Fruit fly (Drosophila melanogaster) whole organism, embryonic: ENCODE results near the gene alpha-PheRS.
A peak's percentile ranks its signal among the peaks of the same experiment; 100 is the strongest.

Source experiments
- Adf1 ChIP-seq: fragments of 200-800 bp; sonication (Bioruptor generic); IDR thresholded peaks from 2 replicates; pipeline ENCODE4 v1.3.6; 2022; ENCODE audit warnings: missing biosample characterization, missing genetic modification characterization
- Atf3 ChIP-seq: fragments of 200-800 bp; sonication (Bioruptor generic); optimal IDR thresholded peaks from 3 replicates; lab custom pipeline; 2016; ENCODE audit warnings: missing biosample characterization, missing genetic modification characterization
- CG10654 ChIP-seq: fragments of 200-800 bp; sonication (Bioruptor generic); optimal IDR thresholded peaks from 2 replicates; lab custom pipeline; 2016; ENCODE audit warnings: missing biosample characterization, missing genetic modification characterization
- CG12236 ChIP-seq: fragments of 200-800 bp; sonication (Bioruptor generic); optimal IDR thresholded peaks from 2 replicates; lab custom pipeline; 2016; ENCODE audit warnings: missing biosample characterization, missing genetic modification characterization
- CG13287 ChIP-seq: fragments of 200-800 bp; sonication (Bioruptor generic); IDR thresholded peaks from 2 replicates; pipeline ENCODE4 v1.3.6; 2022; ENCODE audit warnings: missing biosample characterization, missing genetic modification characterization; ENCODE audit not compliant: partially characterized antibody
- CG14860 ChIP-seq: fragments of 200-800 bp; sonication (Bioruptor generic); IDR thresholded peaks from 3 replicates; pipeline ENCODE4 v1.3.6; 2022; ENCODE audit warnings: missing biosample characterization, missing genetic modification characterization; ENCODE audit not compliant: partially characterized antibody
- CG15011 ChIP-seq: fragments of 200-800 bp; sonication (Bioruptor generic); optimal IDR thresholded peaks from 3 replicates; lab custom pipeline; 2018; ENCODE audit warnings: missing biosample characterization, mild to moderate bottlenecking, missing genetic modification characterization
- CG15073 ChIP-seq: fragments of 200-800 bp; sonication (Bioruptor generic); optimal IDR thresholded peaks from 2 replicates; lab custom pipeline; 2016; ENCODE audit warnings: missing biosample characterization, missing genetic modification characterization
- CG16779 ChIP-seq: fragments of 200-800 bp; sonication (Bioruptor generic); IDR thresholded peaks from 2 replicates; pipeline ENCODE4 v1.3.6; 2022; ENCODE audit warnings: missing biosample characterization, missing genetic modification characterization
- CG18011 ChIP-seq: fragments of 200-800 bp; sonication (Bioruptor generic); optimal IDR thresholded peaks from 2 replicates; lab custom pipeline; 2017; ENCODE audit warnings: missing biosample characterization, missing genetic modification characterization, mild to moderate bottlenecking, moderate library complexity, missing genotype
- CG18262 ChIP-seq: fragments of 200-800 bp; optimal IDR thresholded peaks from 3 replicates; lab custom pipeline; 2019; ENCODE audit warnings: missing biosample characterization, mild to moderate bottlenecking, missing genetic modification characterization, moderate library complexity
- CG18599 ChIP-seq: fragments of 200-800 bp; sonication (Bioruptor generic); optimal IDR thresholded peaks from 3 replicates; lab custom pipeline; 2017; ENCODE audit warnings: missing biosample characterization, missing genetic modification characterization, mild to moderate bottlenecking, moderate library complexity, missing genetic modification reagents
- CG2712 ChIP-seq: fragments of 200-800 bp; optimal IDR thresholded peaks from 3 replicates; lab custom pipeline; 2019; ENCODE audit warnings: missing biosample characterization, mild to moderate bottlenecking, missing genetic modification characterization, moderate library complexity
- CG2875 ChIP-seq: fragments of 200-800 bp; sonication (Bioruptor generic); optimal IDR thresholded peaks from 2 replicates; lab custom pipeline; 2017; ENCODE audit warnings: missing biosample characterization, mild to moderate bottlenecking, missing genetic modification characterization, missing genetic modification reagents
- CG4617 ChIP-seq: fragments of 200-800 bp; sonication (Bioruptor generic); optimal IDR thresholded peaks from 3 replicates; lab custom pipeline; 2016; ENCODE audit warnings: missing biosample characterization, missing genetic modification characterization, borderline replicate concordance
- CG7987 ChIP-seq: fragments of 200-800 bp; sonication (Bioruptor generic); optimal IDR thresholded peaks from 2 replicates; lab custom pipeline; 2018; ENCODE audit warnings: missing biosample characterization, mild to moderate bottlenecking, missing genetic modification characterization, moderate library complexity
- CG8290 ChIP-seq, 3 experiments: fragments of 200-800 bp; sonication (Bioruptor generic); optimal IDR thresholded peaks; 2 replicates each; lab custom pipeline; 2016 to 2019; ENCODE audit warnings: missing biosample characterization in 3 of 3, missing genetic modification characterization in 3 of 3, mild to moderate bottlenecking in 2 of 3, moderate library complexity in 1 of 3
- CG9437 ChIP-seq: fragments of 200-800 bp; sonication (Bioruptor generic); optimal IDR thresholded peaks from 2 replicates; lab custom pipeline; 2018; ENCODE audit warnings: missing biosample characterization, mild to moderate bottlenecking, missing genetic modification characterization
- CG9932 ChIP-seq: fragments of 200-800 bp; sonication (Bioruptor generic); IDR thresholded peaks from 2 replicates; pipeline ENCODE4 v1.3.6; 2022; ENCODE audit warnings: missing biosample characterization, missing genetic modification characterization
- CrebB ChIP-seq: fragments of 200-800 bp; sonication (Bioruptor generic); optimal IDR thresholded peaks from 3 replicates; lab custom pipeline; 2018; ENCODE audit warnings: missing biosample characterization, mild to moderate bottlenecking, missing genetic modification characterization
- Dbx ChIP-seq: fragments of 200-800 bp; sonication (Bioruptor generic); IDR thresholded peaks from 3 replicates; pipeline ENCODE4 v1.3.6; 2022; ENCODE audit warnings: missing biosample characterization, missing genetic modification characterization
- Dp ChIP-seq: fragments of 200-800 bp; sonication (Bioruptor generic); optimal IDR thresholded peaks from 2 replicates; lab custom pipeline; 2018; ENCODE audit warnings: missing biosample characterization, mild to moderate bottlenecking, missing genetic modification characterization, moderate library complexity
- Ets97D ChIP-seq: fragments of 200-800 bp; sonication (Bioruptor generic); optimal IDR thresholded peaks from 3 replicates; lab custom pipeline; 2016; ENCODE audit warnings: missing biosample characterization, missing genetic modification characterization
- Fer3 ChIP-seq: fragments of 200-800 bp; sonication (Bioruptor generic); optimal IDR thresholded peaks from 2 replicates; lab custom pipeline; 2018; ENCODE audit warnings: missing biosample characterization, mild to moderate bottlenecking, missing genetic modification characterization, moderate library complexity
- Jarid2 ChIP-seq: fragments of 200-800 bp; sonication (Bioruptor generic); optimal IDR thresholded peaks from 3 replicates; lab custom pipeline; 2017; ENCODE audit warnings: mild to moderate bottlenecking, missing biosample characterization, missing genetic modification reagents, missing genetic modification characterization
- abd-A ChIP-seq: fragments of 200-800 bp; sonication (Bioruptor generic); optimal IDR thresholded peaks from 3 replicates; lab custom pipeline; 2019; ENCODE audit warnings: missing biosample characterization, mild to moderate bottlenecking, missing genetic modification characterization, moderate library complexity
- ac ChIP-seq: fragments of 200-800 bp; sonication (Bioruptor generic); optimal IDR thresholded peaks from 3 replicates; lab custom pipeline; 2017; ENCODE audit warnings: missing biosample characterization, mild to moderate bottlenecking, missing genetic modification characterization
- amos ChIP-seq: fragments of 200-800 bp; sonication (Bioruptor generic); IDR thresholded peaks from 2 replicates; pipeline ENCODE4 v1.3.6; 2022; ENCODE audit warnings: missing biosample characterization, missing genetic modification characterization; ENCODE audit not compliant: partially characterized antibody
- ase ChIP-seq: fragments of 200-800 bp; sonication (Bioruptor generic); IDR thresholded peaks from 3 replicates; pipeline ENCODE4 v1.3.6; 2022; ENCODE audit warnings: missing biosample characterization, missing genetic modification characterization
- az2 ChIP-seq: fragments of 200-800 bp; sonication (Bioruptor generic); optimal IDR thresholded peaks from 3 replicates; lab custom pipeline; 2016; ENCODE audit warnings: missing biosample characterization, missing genetic modification characterization
- bowl ChIP-seq: fragments of 200-800 bp; sonication (Bioruptor generic); IDR thresholded peaks from 2 replicates; pipeline ENCODE4 v1.3.6; 2022; ENCODE audit warnings: missing biosample characterization, missing genetic modification characterization
- br ChIP-seq: fragments of >200 bp; optimal IDR thresholded peaks from 2 replicates; lab custom pipeline; 2017
- cad ChIP-seq: fragments of >200 bp; optimal IDR thresholded peaks from 2 replicates; lab custom pipeline; 2017; ENCODE audit warnings: missing biosample characterization, missing genetic modification characterization
- chif ChIP-seq, 2 experiments: fragments of 200-800 bp; sonication (Bioruptor generic); optimal IDR thresholded peaks; 3 replicates each; lab custom pipeline; 2016; ENCODE audit warnings: missing biosample characterization in 2 of 2, missing genetic modification characterization in 2 of 2
- chinmo ChIP-seq: fragments of 200-800 bp; sonication (Bioruptor generic); IDR thresholded peaks from 4 replicates; pipeline ENCODE4 v1.3.6; 2022; ENCODE audit warnings: missing biosample characterization, missing genetic modification characterization; ENCODE audit not compliant: partially characterized antibody
- ems ChIP-seq: fragments of 200-800 bp; sonication (Bioruptor generic); optimal IDR thresholded peaks from 3 replicates; lab custom pipeline; 2016; ENCODE audit warnings: missing biosample characterization, missing genetic modification characterization
- fd96Cb ChIP-seq: fragments of 200-800 bp; sonication (Bioruptor generic); optimal IDR thresholded peaks from 2 replicates; lab custom pipeline; 2018; ENCODE audit warnings: missing biosample characterization, mild to moderate bottlenecking, missing genetic modification characterization, moderate library complexity
- gsb-n ChIP-seq: fragments of 200-800 bp; sonication (Bioruptor generic); optimal IDR thresholded peaks from 3 replicates; lab custom pipeline; 2018; ENCODE audit warnings: missing biosample characterization, mild to moderate bottlenecking, missing genetic modification characterization
- kni ChIP-seq: fragments of 200-800 bp; sonication (Bioruptor generic); optimal IDR thresholded peaks from 3 replicates; lab custom pipeline; 2017; ENCODE audit warnings: mild to moderate bottlenecking, missing biosample characterization, missing genetic modification reagents, missing genetic modification characterization
- lmd ChIP-seq: fragments of 200-800 bp; sonication (Bioruptor generic); IDR thresholded peaks from 2 replicates; pipeline ENCODE4 v1.3.6; 2022; ENCODE audit warnings: missing biosample characterization, missing genetic modification characterization
- mirr ChIP-seq: fragments of 200-800 bp; sonication (Bioruptor generic); optimal IDR thresholded peaks from 3 replicates; lab custom pipeline; 2018; ENCODE audit warnings: missing biosample characterization, mild to moderate bottlenecking, missing genetic modification characterization
- nerfin-2 ChIP-seq: fragments of 200-800 bp; sonication (Bioruptor generic); IDR thresholded peaks from 2 replicates; pipeline ENCODE4 v1.3.6; 2022; ENCODE audit warnings: missing biosample characterization, missing genetic modification characterization; ENCODE audit not compliant: partially characterized antibody
- otp ChIP-seq: fragments of 200-800 bp; sonication (Bioruptor generic); IDR thresholded peaks from 3 replicates; pipeline ENCODE4, ENCODE4 v1.3.6; 2022; ENCODE audit warnings: missing biosample characterization, missing genetic modification characterization
- pb ChIP-seq: fragments of 200-800 bp; sonication (Bioruptor generic); optimal IDR thresholded peaks from 3 replicates; lab custom pipeline; 2016; ENCODE audit warnings: missing biosample characterization, missing genetic modification characterization
- ranshi ChIP-seq: fragments of 200-800 bp; sonication (Bioruptor generic); IDR thresholded peaks from 2 replicates; pipeline ENCODE4 v1.3.6; 2022; ENCODE audit warnings: missing biosample characterization, missing genetic modification characterization
- repo ChIP-seq: fragments of 200-800 bp; sonication (Bioruptor generic); optimal IDR thresholded peaks from 2 replicates; lab custom pipeline; 2016; ENCODE audit warnings: missing biosample characterization, missing genetic modification characterization
- row ChIP-seq: fragments of 200-800 bp; sonication (Bioruptor generic); IDR thresholded peaks from 3 replicates; pipeline ENCODE4 v1.3.6; 2022; ENCODE audit warnings: missing biosample characterization, missing genetic modification characterization
- sd ChIP-seq: fragments of 200-800 bp; sonication (Bioruptor generic); optimal IDR thresholded peaks from 3 replicates; lab custom pipeline; 2018; ENCODE audit warnings: missing biosample characterization, mild to moderate bottlenecking, missing genetic modification characterization, moderate library complexity
- sug ChIP-seq: fragments of 200-800 bp; optimal IDR thresholded peaks from 2 replicates; lab custom pipeline; 2019; ENCODE audit warnings: missing biosample characterization, mild to moderate bottlenecking, missing genetic modification characterization, moderate library complexity
- toy ChIP-seq: fragments of 200-800 bp; sonication (Bioruptor generic); IDR thresholded peaks from 2 replicates; pipeline ENCODE4 v1.3.6; 2022; ENCODE audit warnings: missing biosample characterization, missing genetic modification characterization

The alpha-PheRS gene

dm6 chrX:8193017-8193556 is 47.7 kb upstream of the alpha-PheRS start (continued):
- TF ChIP-seq sd (peak; percentile 42), ranshi (GFP tag; lab: Robert Waterston, UW) (no peak), CG2712 (tag; lab: Kevin White, UChicago) (no peak), row (GFP tag; lab: Robert Waterston, UW) (peak; percentile 73), cad (GFP tag; lab: Kevin White, UChicago) (peak; percentile 62), lmd (GFP tag; lab: Robert Waterston, UW) (0 out of 2 replicates have a peak, but pooled peaks have one; percentile 6), CG15011 (GFP tag; lab: Kevin White, UChicago) (no peak), Fer3 (tag; lab: Kevin White, UChicago) (no peak), Ets97D (GFP tag; lab: Kevin White, UChicago) (no peak), chinmo (GFP tag; lab: Robert Waterston, UW) (peak; percentile 97), ase (GFP tag; lab: Robert Waterston, UW) (0 out of 3 replicates have a peak, but pooled peaks have one; percentile 19), repo (GFP tag; lab: Kevin White, UChicago) (no peak), CG2875 (no peak), chif (GFP tag; optimal IDR thresholded peaks at IDR 0.05; lab: Kevin White, UChicago) (no peak), CG14860 (GFP tag; lab: Robert Waterston, UW) (no peak), toy (GFP tag; lab: Robert Waterston, UW) (no peak), amos (GFP tag; lab: Robert Waterston, UW) (peak; percentile 39; the same call in 1 of the 2 replicates), CG12236 (no peak), CG18011 (no peak), gsb-n (no peak), ac (GFP tag; lab: Kevin White, UChicago) (no peak), nerfin-2 (0 out of 2 replicates have a peak, but pooled peaks have one; percentile 13), br (lab: Kevin White, UChicago) (no peak), CG8290 (GFP tag; optimal IDR thresholded peaks at IDR 0.05; lab: Kevin White, UChicago) (no peak), CG8290 (tag; optimal IDR thresholded peaks at IDR 0.05; lab: Kevin White, UChicago) (peak in 1 of 2 experiments; percentile 44), Dp (GFP tag; lab: Kevin White, UChicago) (no peak), CG9932 (no peak), sug (tag; lab: Kevin White, UChicago) (peak; percentile 34), ems (GFP tag; lab: Kevin White, UChicago) (no peak), bowl (no peak), CG15073 (no peak), CrebB (tag; lab: Kevin White, UChicago) (no peak), abd-A (tag; lab: Kevin White, UChicago) (peak; percentile 6), Adf1 (GFP tag; lab: Robert Waterston, UW) (peak; percentile 88), otp (GFP tag; lab: Robert Waterston, UW) (no peak), Jarid2 (GFP tag; lab: Kevin White, UChicago) (peak; percentile 95), Atf3 (no peak), CG16779 (GFP tag; lab: Robert Waterston, UW) (no peak), CG18599 (GFP tag; lab: Kevin White, UChicago) (peak; percentile 43), CG10654 (no peak), CG13287 (peak; percentile 34; the same call in 1 of the 2 replicates), mirr (GFP tag; lab: Kevin White, UChicago) (peak; percentile 5), fd96Cb (tag; lab: Kevin White, UChicago) (no peak), az2 (GFP tag; lab: Kevin White, UChicago) (no peak), CG4617 (no peak), CG7987 (GFP tag; lab: Kevin White, UChicago) (peak; percentile 34), Dbx (GFP tag; lab: Robert Waterston, UW) (peak; percentile 30; the same call in 1 of the 3 replicates), kni (GFP tag; lab: Kevin White, UChicago) (peak; percentile 69), pb (GFP tag; lab: Kevin White, UChicago) (no peak), CG18262 (no peak), CG9437 (GFP tag; lab: Kevin White, UChicago) (no peak)
